Worm (Caenorhabditis elegans) whole organism, L4 larva: ENCODE results near the gene usp-14.

Experiments used
- F26F4.8 ChIP-seq: fragments of 200-800 bp; sonication (Bioruptor generic); conservative IDR thresholded peaks from 2 replicates; pipeline ENCODE4 v1.3.6; 2022; ENCODE audit warnings: missing genetic modification characterization, missing compliant biosample characterization
- R02D3.7 ChIP-seq: fragments of 150-350 bp; sonication (generic microtip); optimal IDR thresholded peaks from 3 replicates; lab custom pipeline; 2014; ENCODE audit warnings: missing biosample characterization, missing genetic modification characterization
- T20F7.1 ChIP-seq: fragments of 200-800 bp; sonication (Bioruptor generic); optimal IDR thresholded peaks from 2 replicates; lab custom pipeline; 2018; ENCODE audit warnings: mild to moderate bottlenecking, missing genetic modification characterization, missing compliant biosample characterization
- Y105C5A.15 ChIP-seq: fragments of 200-800 bp; sonication (Bioruptor generic); IDR thresholded peaks from 2 replicates; pipeline ENCODE4 v1.3.6; 2022; ENCODE audit warnings: missing genetic modification characterization, missing compliant biosample characterization
- arid-1 ChIP-seq: fragments of 200-800 bp; sonication (Bioruptor generic); conservative IDR thresholded peaks from 2 replicates; pipeline ENCODE4 v1.3.6; 2022; ENCODE audit warnings: missing genetic modification reagents, missing genetic modification characterization, missing compliant biosample characterization
- attf-4 ChIP-seq: sonication (generic microtip); optimal IDR thresholded peaks from 3 replicates; lab custom pipeline; 2017; ENCODE audit warnings: missing biosample characterization, missing genetic modification characterization
- ceh-32 ChIP-seq: sonication (generic microtip); optimal IDR thresholded peaks from 2 replicates; lab custom pipeline; 2016; ENCODE audit warnings: mild to moderate bottlenecking, missing genetic modification characterization, missing compliant biosample characterization; ENCODE audit not compliant: poor library complexity
- cey-2 ChIP-seq: sonication (generic microtip); optimal IDR thresholded peaks from 3 replicates; lab custom pipeline; 2017; ENCODE audit warnings: missing genetic modification characterization, mild to moderate bottlenecking, missing compliant biosample characterization, antibody characterized with exemption, borderline replicate concordance; ENCODE audit not compliant: insufficient read depth
- ctbp-1 ChIP-seq: fragments of 200-800 bp; sonication (Bioruptor generic); IDR thresholded peaks from 2 replicates; pipeline ENCODE4 v1.3.6; 2022; ENCODE audit warnings: missing genetic modification reagents, missing genetic modification characterization, missing compliant biosample characterization
- daf-12 ChIP-seq: fragments of 150-350 bp; optimal IDR thresholded peaks from 2 replicates; lab custom pipeline; 2014; ENCODE audit warnings: missing biosample characterization, missing genetic modification reagents, missing genetic modification characterization
- daf-19 ChIP-seq: fragments of 200-800 bp; sonication (Bioruptor generic); conservative IDR thresholded peaks from 2 replicates; pipeline ENCODE4 v1.3.6; 2022; ENCODE audit warnings: missing genetic modification characterization, missing compliant biosample characterization
- daf-8 ChIP-seq: fragments of 200-800 bp; sonication (Bioruptor generic); IDR thresholded peaks from 2 replicates; pipeline ENCODE4 v1.3.6; 2022; ENCODE audit warnings: missing genetic modification characterization, missing compliant biosample characterization
- dmd-6 ChIP-seq: fragments of 200-800 bp; sonication (Bioruptor generic); IDR thresholded peaks from 2 replicates; pipeline ENCODE4 v1.3.6; 2022; ENCODE audit warnings: missing genetic modification reagents, missing genetic modification characterization, missing compliant biosample characterization
- dmd-9 ChIP-seq: fragments of 200-800 bp; sonication (Bioruptor generic); IDR thresholded peaks from 2 replicates; pipeline ENCODE4 v1.3.6; 2022; ENCODE audit warnings: missing genetic modification reagents, missing genetic modification characterization, missing compliant biosample characterization
- duxl-1 ChIP-seq: sonication (generic microtip); optimal IDR thresholded peaks from 2 replicates; lab custom pipeline; 2016; ENCODE audit warnings: mild to moderate bottlenecking, missing genetic modification characterization, moderate library complexity, missing compliant biosample characterization; ENCODE audit not compliant: poor library complexity
- egl-43 ChIP-seq: fragments of 200-800 bp; sonication (Bioruptor generic); IDR thresholded peaks from 2 replicates; pipeline ENCODE4 v1.3.6; 2022; ENCODE audit warnings: missing genetic modification reagents, missing genetic modification characterization, missing compliant biosample characterization
- jun-1 ChIP-seq: fragments of 150-350 bp; optimal IDR thresholded peaks from 2 replicates; lab custom pipeline; 2014; ENCODE audit warnings: missing biosample characterization, missing genetic modification reagents, missing genetic modification characterization
- lin-29 ChIP-seq: fragments of 200-800 bp; sonication (Bioruptor generic); IDR thresholded peaks from 2 replicates; pipeline ENCODE4 v1.3.6; 2022; ENCODE audit warnings: missing genetic modification reagents, missing genetic modification characterization, missing compliant biosample characterization
- lsy-2 ChIP-seq, 2 experiments: fragments of 150-350 bp in 1 of 2; sonication (generic microtip) in 1 of 2; optimal IDR thresholded peaks; 2 replicates each; lab custom pipeline; 2014 to 2017; ENCODE audit warnings: missing biosample characterization in 2 of 2, missing genetic modification characterization in 2 of 2
- madf-5 ChIP-seq, 2 experiments: fragments of 200-800 bp; sonication (Bioruptor generic); IDR thresholded peaks; 2 replicates each; pipeline ENCODE4 v1.3.6; 2022; ENCODE audit warnings: missing compliant biosample characterization in 2 of 2, missing genetic modification characterization in 2 of 2
- madf-9 ChIP-seq: fragments of 200-800 bp; sonication (Bioruptor generic); conservative IDR thresholded peaks from 2 replicates; pipeline ENCODE4 v1.3.6; 2022; ENCODE audit warnings: missing genetic modification reagents, missing genetic modification characterization, missing compliant biosample characterization
- mdl-1 ChIP-seq, 2 experiments: fragments of 150-350 bp in 1 of 2; sonication (generic microtip) in 1 of 2; optimal IDR thresholded peaks; 2 replicates each; lab custom pipeline; 2014 to 2017; ENCODE audit warnings: missing biosample characterization in 2 of 2, missing genetic modification characterization in 2 of 2
- mes-2 ChIP-seq: sonication (generic microtip); optimal IDR thresholded peaks from 2 replicates; lab custom pipeline; 2016; ENCODE audit warnings: missing genotype, mild to moderate bottlenecking, missing genetic modification characterization, missing compliant biosample characterization; ENCODE audit not compliant: poor library complexity, severe bottlenecking
- nhr-237 ChIP-seq: sonication (generic microtip); optimal IDR thresholded peaks from 2 replicates; lab custom pipeline; 2017; ENCODE audit warnings: missing biosample characterization, missing genetic modification characterization
- nhr-25 ChIP-seq: sonication (generic microtip); optimal IDR thresholded peaks from 2 replicates; lab custom pipeline; 2017; ENCODE audit warnings: missing genetic modification characterization, mild to moderate bottlenecking, missing compliant biosample characterization, antibody characterized with exemption, moderate library complexity, borderline replicate concordance; ENCODE audit not compliant: insufficient read depth
- nhr-76 ChIP-seq: fragments of 150-350 bp; optimal IDR thresholded peaks from 2 replicates; lab custom pipeline; 2014; ENCODE audit warnings: missing biosample characterization, missing genetic modification characterization
- pha-4 ChIP-seq, 2 experiments: fragments of 150-350 bp in 1 of 2; fragments of 200-800 bp in 1 of 2; sonication (Bioruptor generic) in 1 of 2; IDR thresholded peaks in 1 of 2; optimal IDR thresholded peaks in 1 of 2; 2 replicates each; pipeline versions ENCODE4 v1.3.6 to Lab custom; 2014 to 2022; ENCODE audit warnings: missing genetic modification characterization in 2 of 2, missing genetic modification reagents in 2 of 2, missing biosample characterization in 1 of 2, missing compliant biosample characterization in 1 of 2
- set-16 ChIP-seq: fragments of 200-800 bp; sonication (Bioruptor generic); IDR thresholded peaks from 2 replicates; pipeline ENCODE4 v1.3.6; 2022; ENCODE audit warnings: missing genetic modification reagents, missing genetic modification characterization, missing compliant biosample characterization
- snpc-1.2 ChIP-seq: fragments of 200-800 bp; sonication (Bioruptor generic); IDR thresholded peaks from 2 replicates; pipeline ENCODE4 v1.3.6; 2022; ENCODE audit warnings: missing genetic modification reagents, missing genetic modification characterization, missing compliant biosample characterization
- tag-97 ChIP-seq: fragments of 200-800 bp; sonication (Bioruptor generic); IDR thresholded peaks from 2 replicates; pipeline ENCODE4 v1.3.6; 2022; ENCODE audit warnings: missing genetic modification characterization, missing compliant biosample characterization
- tra-1 ChIP-seq: fragments of 200-800 bp; sonication (Bioruptor generic); IDR thresholded peaks from 2 replicates; pipeline ENCODE4 v1.3.6; 2022; ENCODE audit warnings: missing genetic modification reagents, missing genetic modification characterization, missing compliant biosample characterization
- unc-130 ChIP-seq: sonication (generic microtip); optimal IDR thresholded peaks from 2 replicates; lab custom pipeline; 2016; ENCODE audit warnings: missing genetic modification reagents, missing genetic modification characterization, missing compliant biosample characterization
- unc-62 ChIP-seq, 3 experiments: fragments of 150-350 bp in 1 of 3; sonication (generic microtip); optimal IDR thresholded peaks in 2 of 3; peaks in 1 of 3; 1 replicate in 1 of 3; 2 replicates in 2 of 3; lab custom pipeline; 2014 to 2017; ENCODE audit warnings: missing biosample characterization in 3 of 3, missing genetic modification characterization in 3 of 3, missing genetic modification reagents in 3 of 3, missing genotype in 1 of 3
- zfp-2 ChIP-seq: sonication (generic microtip); optimal IDR thresholded peaks from 2 replicates; lab custom pipeline; 2016; ENCODE audit warnings: mild to moderate bottlenecking, missing genetic modification characterization, missing compliant biosample characterization
- zip-11 ChIP-seq: fragments of 200-800 bp; sonication (Bioruptor generic); IDR thresholded peaks from 2 replicates; pipeline ENCODE4 v1.3.6; 2022; ENCODE audit warnings: missing genetic modification characterization, missing compliant biosample characterization
- zip-2 ChIP-seq: fragments of 150-350 bp; optimal IDR thresholded peaks from 2 replicates; lab custom pipeline; 2014; ENCODE audit warnings: missing biosample characterization, missing genetic modification characterization

Gene usp-14

ce11 chrII:14474700-14475099, 13.8 kb downstream of the usp-14 start (continued):
- TF ChIP-seq ctbp-1 (GFP tag; lab: Robert Waterston, UW) (0 out of 2 replicates have a peak, but pooled peaks have one; percentile 24), mes-2 (tag; lab: Kevin White, UChicago) (peak; percentile 71), pha-4 (GFP tag; IDR thresholded peaks at IDR 0.05; lab: Robert Waterston, UW) (peak; percentile 46; the same call in 1 of the 2 replicates), pha-4 (tag; optimal IDR thresholded peaks at IDR 0.05; lab: Kevin White, UChicago) (no peak), F26F4.8 (GFP tag; lab: Robert Waterston, UW) (no peak), arid-1 (GFP tag; lab: Robert Waterston, UW) (no peak), nhr-25 (no peak), jun-1 (tag; lab: Kevin White, UChicago) (no peak), lin-29 (no peak), Y105C5A.15 (GFP tag; lab: Robert Waterston, UW) (no peak), cey-2 (tag; lab: Kevin White, UChicago) (no peak), nhr-237 (tag; lab: Kevin White, UChicago) (no peak), zip-11 (GFP tag; lab: Robert Waterston, UW) (no peak), madf-5 (GFP tag; IDR thresholded peaks at IDR 0.05; lab: Robert Waterston, UW) (0 out of 4 replicates have a peak, but pooled peaks of 1 of the 2 experiments have one; percentile 20), unc-130 (no peak), dmd-9 (no peak), nhr-76 (no peak), tra-1 (GFP tag; lab: Robert Waterston, UW) (no peak), set-16 (GFP tag; lab: Robert Waterston, UW) (no peak)

- TF ChIP-seq mdl-1 (tag; optimal IDR thresholded peaks at IDR 0.05; lab: Kevin White, UChicago) (no peak), duxl-1 (tag; lab: Kevin White, UChicago) (no peak), daf-12 (tag; lab: Kevin White, UChicago) (no peak), ctbp-1 (GFP tag; lab: Robert Waterston, UW) (no peak), zfp-2 (tag; lab: Kevin White, UChicago) (no peak), madf-9 (GFP tag; lab: Robert Waterston, UW) (no peak)
These were observed 18.5 kb downstream of the usp-14 start for ce11 chrII:14470020-14470419.

- TF ChIP-seq ceh-32 (tag; lab: Kevin White, UChicago), result no peak
- TF ChIP-seq daf-19, result no peak
- TF ChIP-seq attf-4 (tag; lab: Kevin White, UChicago), result no peak
- TF ChIP-seq unc-62 (GFP tag; optimal IDR thresholded peaks at IDR 0.05 in 1 of 2; lab: Kevin White, UChicago), result no peak
- no peak for TF ChIP-seq unc-62 (tag; optimal IDR thresholded peaks at IDR 0.05; lab: Kevin White, UChicago)
- TF ChIP-seq zip-2 (tag; lab: Kevin White, UChicago), result no peak
- no peak for TF ChIP-seq daf-8 (GFP tag; lab: Robert Waterston, UW)
- no peak for TF ChIP-seq dmd-9
- no peak for TF ChIP-seq egl-43 (GFP tag; lab: Robert Waterston, UW)
- TF ChIP-seq T20F7.1, result no peak
- no peak for TF ChIP-seq ctbp-1 (GFP tag; lab: Robert Waterston, UW)
- TF ChIP-seq tag-97 (GFP tag; lab: Robert Waterston, UW), result no peak
- no peak for TF ChIP-seq snpc-1.2 (GFP tag; lab: Robert Waterston, UW)
- no peak for TF ChIP-seq dmd-6 (GFP tag; lab: Robert Waterston, UW)
- no peak for TF ChIP-seq R02D3.7
- TF ChIP-seq lin-29, result no peak
- no peak for TF ChIP-seq lsy-2 (tag; optimal IDR thresholded peaks at IDR 0.05; lab: Kevin White, UChicago)
These were observed 33.2 kb downstream of the usp-14 start, which contains the start of gene dmsr-6 for ce11 chrII:14455332-14455731. dmsr-6 (plus strand) TSS chrII:14455632.
